Worm (Caenorhabditis elegans): ENCODE results near the gene lgg-2.

lgg-2 gene

DNA sequence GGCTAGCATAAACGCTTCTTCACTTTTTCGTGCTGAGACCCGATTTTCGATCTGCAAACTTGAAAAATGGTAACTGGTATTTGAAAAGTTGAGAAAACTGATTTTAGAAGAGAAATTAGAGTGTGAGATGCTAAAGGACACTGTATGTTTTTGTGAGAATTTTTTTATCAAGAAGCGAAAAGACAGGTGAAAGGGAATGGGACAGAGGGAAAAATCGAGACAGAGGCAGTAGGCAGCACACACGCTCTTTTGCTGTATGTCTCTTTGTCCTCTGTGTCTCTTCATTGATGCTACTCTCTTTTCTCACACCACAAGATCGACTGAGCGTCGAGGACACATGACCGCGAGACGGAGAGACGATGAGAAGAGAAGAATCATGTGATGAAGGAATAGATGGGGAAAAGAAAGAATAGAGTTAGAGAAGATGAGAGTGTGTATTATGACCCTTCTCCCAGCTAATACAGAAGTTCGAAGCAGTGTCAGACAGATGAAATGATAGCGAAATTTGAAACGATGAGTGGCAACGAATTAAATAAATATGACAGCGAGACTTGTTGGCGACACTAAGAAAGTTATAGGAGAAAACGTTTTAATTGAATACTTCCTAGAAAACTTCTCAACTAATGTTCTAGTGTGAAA is at the start of gene lgg-2:
Gene lgg-2, minus strand, starts transcription at position 51 of the 639 bp plus-strand sequence.
- TF ChIP-seq Y95B8A.8 (GFP tag; IDR thresholded peaks at IDR 0.05) = peak; percentile 76
- TF ChIP-seq T26A5.8 (tag; optimal IDR thresholded peaks at IDR 0.05) = no peak
- peak; percentile 87 for TF ChIP-seq ztf-22 (GFP tag; optimal IDR thresholded peaks at IDR 0.05)
- peak; percentile 87 for TF ChIP-seq atf-7 (tag; optimal IDR thresholded peaks at IDR 0.05)
- TF ChIP-seq ceh-79 (tag; optimal IDR thresholded peaks at IDR 0.05) = no peak
- TF ChIP-seq attf-3 (GFP tag; conservative IDR thresholded peaks at IDR 0.05) = peak; percentile 31; the same call in 1 of the 2 replicates
- TF ChIP-seq ztf-3 (GFP tag; optimal IDR thresholded peaks at IDR 0.05) = peak; percentile 40
- TF ChIP-seq egl-18 (GFP tag; IDR thresholded peaks at IDR 0.05) = no peak
- TF ChIP-seq lin-35 (GFP tag; optimal IDR thresholded peaks at IDR 0.05) = peak in 2 of 3 experiments; percentile 31 to 92
- no peak for TF ChIP-seq dpff-1 (tag; optimal IDR thresholded peaks at IDR 0.05)
- TF ChIP-seq egrh-3 (GFP tag; IDR thresholded peaks at IDR 0.05) = peak; percentile 11; the same call in 1 of the 2 replicates
- TF ChIP-seq F33H1.4 (GFP tag; IDR thresholded peaks at IDR 0.05) = peak; percentile 32
- TF ChIP-seq ets-4 (GFP tag; optimal IDR thresholded peaks at IDR 0.05) = peak; percentile 48
- peak; percentile 44; the same call in 1 of the 2 replicates for TF ChIP-seq cebp-1 (GFP tag; IDR thresholded peaks at IDR 0.05)
- TF ChIP-seq cebp-1 (tag; optimal IDR thresholded peaks at IDR 0.05) = peak; percentile 92
- peak; percentile 81 for TF ChIP-seq ztf-18 (tag; optimal IDR thresholded peaks at IDR 0.05)
- TF ChIP-seq mes-4 (tag; optimal IDR thresholded peaks at IDR 0.05) = no peak
- TF ChIP-seq F22D6.2 (tag; optimal IDR thresholded peaks at IDR 0.05) = peak; percentile 84
- no peak for TF ChIP-seq snpc-4 (GFP tag; optimal IDR thresholded peaks at IDR 0.05)
- peak in 3 of 4 experiments; percentile 25 to 71 (median 67) for TF ChIP-seq snpc-4 (tag; optimal IDR thresholded peaks at IDR 0.05)
- TF ChIP-seq ceh-58 (GFP tag; IDR thresholded peaks at IDR 0.05) = no peak
- TF ChIP-seq K12H6.12 (tag; optimal IDR thresholded peaks at IDR 0.05) = peak; percentile 68
- TF ChIP-seq mxl-1 (tag; optimal IDR thresholded peaks at IDR 0.05) = peak; percentile 23
- 0 out of 2 replicates have a peak, but pooled peaks have one; percentile 28 for TF ChIP-seq F37B4.10 (GFP tag; IDR thresholded peaks at IDR 0.05)
- peak; percentile 67; the same call in 1 of the 2 replicates for TF ChIP-seq B0336.3 (GFP tag; IDR thresholded peaks at IDR 0.05)
- TF ChIP-seq egl-44 (GFP tag; IDR thresholded peaks at IDR 0.05) = 0 out of 2 replicates have a peak, but pooled peaks have one; percentile 61
- TF ChIP-seq zim-3 (tag; optimal IDR thresholded peaks at IDR 0.05) = no peak
- peak; percentile 92 for TF ChIP-seq nfyb-1 (GFP tag; IDR thresholded peaks at IDR 0.05)
- TF ChIP-seq hlh-26 (GFP tag; conservative IDR thresholded peaks at IDR 0.05) = no peak
- TF ChIP-seq dpl-1 (GFP tag; optimal IDR thresholded peaks at IDR 0.05) = no peak
- TF ChIP-seq Y53G8AR.9 (GFP tag; conservative IDR thresholded peaks at IDR 0.05) = peak; percentile 83
- TF ChIP-seq hmg-20 (GFP tag; IDR thresholded peaks at IDR 0.05) = 0 out of 2 replicates have a peak, but pooled peaks have one; percentile 30
- no peak for TF ChIP-seq nhr-120 (GFP tag; IDR thresholded peaks at IDR 0.05)
- TF ChIP-seq ztf-26 (tag; optimal IDR thresholded peaks at IDR 0.05) = peak; percentile 84
- TF ChIP-seq fkh-3 (tag; optimal IDR thresholded peaks at IDR 0.05) = no peak
- no peak for TF ChIP-seq ztf-25 (GFP tag; IDR thresholded peaks at IDR 0.05)
- TF ChIP-seq ceh-91 (GFP tag; IDR thresholded peaks at IDR 0.05) = no peak
- TF ChIP-seq unc-130 (GFP tag; optimal IDR thresholded peaks at IDR 0.05) = no peak
- peak; percentile 35 for TF ChIP-seq B0035.1 (tag; optimal IDR thresholded peaks at IDR 0.05)
- peak; percentile 68 for TF ChIP-seq unc-62 (GFP tag; optimal IDR thresholded peaks at IDR 0.05)
- peak; percentile 95 for TF ChIP-seq lin-40 (tag; optimal IDR thresholded peaks at IDR 0.05)
- TF ChIP-seq madf-3 (GFP tag; IDR thresholded peaks at IDR 0.05) = 0 out of 2 replicates have a peak, but pooled peaks have one; percentile 64
- TF ChIP-seq hlh-12 (tag; optimal IDR thresholded peaks at IDR 0.05) = no peak
- peak; percentile 5 for TF ChIP-seq rpc-1 (optimal IDR thresholded peaks at IDR 0.05)
- TF ChIP-seq rpc-1 (tag; optimal IDR thresholded peaks at IDR 0.05) = no peak
- peak; percentile 85 for TF ChIP-seq hmg-1.2 (GFP tag; IDR thresholded peaks at IDR 0.05)
- no peak for TF ChIP-seq efl-1 (GFP tag; optimal IDR thresholded peaks at IDR 0.05)
- no peak for TF ChIP-seq F10E7.11 (tag; optimal IDR thresholded peaks at IDR 0.05)
- no peak for TF ChIP-seq nfya-1 (tag; optimal IDR thresholded peaks at IDR 0.05; ENCODE audit: borderline replicate concordance, insufficient read depth)

Data from whole organism, young adult.